Worm (Caenorhabditis elegans): ENCODE results near the gene F56C4.4.

The F56C4.4 gene

ce11 chrIV:10630953-10631554 lies at the start of gene F56C4.4:
TSS of gene F56C4.4 (minus strand) at chrIV:10631267.
- TF ChIP-seq hmbx-1 (tag; optimal IDR thresholded peaks at IDR 0.05) (no peak), tbx-11 (GFP tag; IDR thresholded peaks at IDR 0.05) (no peak), ceh-13 (GFP tag; optimal IDR thresholded peaks at IDR 0.05) (no peak), flt-1 (GFP tag; IDR thresholded peaks at IDR 0.05) (no peak), ama-1 (optimal IDR thresholded peaks at IDR 0.05) (no peak), hmg-4 (GFP tag; optimal IDR thresholded peaks at IDR 0.05) (no peak), tbx-37 (GFP tag; conservative IDR thresholded peaks at IDR 0.05) (no peak), scrt-1 (GFP tag; IDR thresholded peaks at IDR 0.05) (no peak), ets-7 (tag; optimal IDR thresholded peaks at IDR 0.05) (no peak), F13C5.2 (tag; optimal IDR thresholded peaks at IDR 0.05) (no peak), aly-1 (tag; optimal IDR thresholded peaks at IDR 0.05) (no peak), B0310.2 (tag; optimal IDR thresholded peaks at IDR 0.05) (no peak)

ce11 chrIV:10680379-10680778 lies 49.3 kb upstream of the F56C4.4 start, which contains the start of gene K08C7.4:
TSS of gene K08C7.4 (minus strand) at chrIV:10680479.
- TF ChIP-seq ceh-36 (tag; optimal IDR thresholded peaks at IDR 0.05), result no peak
- no peak for TF ChIP-seq ets-7 (tag; optimal IDR thresholded peaks at IDR 0.05)
- no peak for TF ChIP-seq scrt-1 (GFP tag; IDR thresholded peaks at IDR 0.05)
- TF ChIP-seq tbx-11 (GFP tag; IDR thresholded peaks at IDR 0.05), result no peak
- TF ChIP-seq tra-4 (tag; optimal IDR thresholded peaks at IDR 0.05), result no peak
- TF ChIP-seq flt-1 (GFP tag; IDR thresholded peaks at IDR 0.05), result no peak
- no peak for TF ChIP-seq pes-1 (GFP tag; IDR thresholded peaks at IDR 0.05)
- TF ChIP-seq F13C5.2 (tag; optimal IDR thresholded peaks at IDR 0.05), result no peak
- TF ChIP-seq hmbx-1 (tag; optimal IDR thresholded peaks at IDR 0.05), result no peak
- TF ChIP-seq hmg-4 (GFP tag; optimal IDR thresholded peaks at IDR 0.05), result no peak
- no peak for TF ChIP-seq ceh-13 (GFP tag; optimal IDR thresholded peaks at IDR 0.05)
- TF ChIP-seq ama-1 (optimal IDR thresholded peaks at IDR 0.05), result no peak
- no peak for TF ChIP-seq sea-1 (GFP tag; conservative IDR thresholded peaks at IDR 0.05)
- no peak for TF ChIP-seq hnd-1 (tag; optimal IDR thresholded peaks at IDR 0.05)
- no peak for TF ChIP-seq tbx-37 (GFP tag; conservative IDR thresholded peaks at IDR 0.05)

- TF ChIP-seq ceh-13 (GFP tag; optimal IDR thresholded peaks at IDR 0.05) (no peak), pes-1 (GFP tag; IDR thresholded peaks at IDR 0.05) (no peak), F13C5.2 (tag; optimal IDR thresholded peaks at IDR 0.05) (no peak), hmg-4 (GFP tag; optimal IDR thresholded peaks at IDR 0.05) (no peak), ets-7 (tag; optimal IDR thresholded peaks at IDR 0.05) (no peak), flt-1 (GFP tag; IDR thresholded peaks at IDR 0.05) (no peak), hmbx-1 (tag; optimal IDR thresholded peaks at IDR 0.05) (no peak), tbx-11 (GFP tag; IDR thresholded peaks at IDR 0.05) (no peak), B0310.2 (tag; optimal IDR thresholded peaks at IDR 0.05) (no peak), scrt-1 (GFP tag; IDR thresholded peaks at IDR 0.05) (no peak), ama-1 (optimal IDR thresholded peaks at IDR 0.05) (no peak), sea-1 (GFP tag; conservative IDR thresholded peaks at IDR 0.05) (no peak), tra-4 (tag; optimal IDR thresholded peaks at IDR 0.05) (no peak), tbx-37 (GFP tag; conservative IDR thresholded peaks at IDR 0.05) (no peak), aly-1 (tag; optimal IDR thresholded peaks at IDR 0.05) (no peak), hnd-1 (tag; optimal IDR thresholded peaks at IDR 0.05) (no peak), ceh-36 (tag; optimal IDR thresholded peaks at IDR 0.05) (no peak)
These were observed 37.5 kb upstream of the F56C4.4 start for ce11 chrIV:10668561-10668960.

- TF ChIP-seq sea-1 (GFP tag; conservative IDR thresholded peaks at IDR 0.05), result no peak
- no peak for TF ChIP-seq hmbx-1 (tag; optimal IDR thresholded peaks at IDR 0.05)
- TF ChIP-seq ceh-13 (GFP tag; optimal IDR thresholded peaks at IDR 0.05), result no peak
- TF ChIP-seq aly-1 (tag; optimal IDR thresholded peaks at IDR 0.05), result no peak
- no peak for TF ChIP-seq hmg-4 (GFP tag; optimal IDR thresholded peaks at IDR 0.05)
- TF ChIP-seq F13C5.2 (tag; optimal IDR thresholded peaks at IDR 0.05), result no peak
- TF ChIP-seq ceh-36 (tag; optimal IDR thresholded peaks at IDR 0.05), result no peak
- TF ChIP-seq B0310.2 (tag; optimal IDR thresholded peaks at IDR 0.05), result no peak
- no peak for TF ChIP-seq scrt-1 (GFP tag; IDR thresholded peaks at IDR 0.05)
- no peak for TF ChIP-seq tbx-37 (GFP tag; conservative IDR thresholded peaks at IDR 0.05)
- TF ChIP-seq ets-7 (tag; optimal IDR thresholded peaks at IDR 0.05), result no peak
- TF ChIP-seq ama-1 (optimal IDR thresholded peaks at IDR 0.05), result no peak
- no peak for TF ChIP-seq hnd-1 (tag; optimal IDR thresholded peaks at IDR 0.05)
- no peak for TF ChIP-seq flt-1 (GFP tag; IDR thresholded peaks at IDR 0.05)
- no peak for TF ChIP-seq tbx-11 (GFP tag; IDR thresholded peaks at IDR 0.05)
- TF ChIP-seq tra-4 (tag; optimal IDR thresholded peaks at IDR 0.05), result no peak
- TF ChIP-seq pes-1 (GFP tag; IDR thresholded peaks at IDR 0.05), result no peak
These were observed 35.5 kb upstream of the F56C4.4 start, which contains the start of gene epi-1 for ce11 chrIV:10666523-10666922. TSS of gene epi-1 (plus strand) at chrIV:10666823.

- TF ChIP-seq B0310.2 (tag; optimal IDR thresholded peaks at IDR 0.05) (no peak), hmbx-1 (tag; optimal IDR thresholded peaks at IDR 0.05) (no peak)
These were observed 33.1 kb upstream of the F56C4.4 start, which contains the start of gene K08C7.7 for ce11 chrIV:10664134-10664533. TSS of gene K08C7.7 (plus strand) at chrIV:10664434.

- TF ChIP-seq tbx-37 (GFP tag; conservative IDR thresholded peaks at IDR 0.05) (no peak), flt-1 (GFP tag; IDR thresholded peaks at IDR 0.05) (no peak), B0310.2 (tag; optimal IDR thresholded peaks at IDR 0.05) (no peak), tra-4 (tag; optimal IDR thresholded peaks at IDR 0.05) (no peak), scrt-1 (GFP tag; IDR thresholded peaks at IDR 0.05) (no peak), hmg-4 (GFP tag; optimal IDR thresholded peaks at IDR 0.05) (no peak), ets-7 (tag; optimal IDR thresholded peaks at IDR 0.05) (no peak), ceh-13 (GFP tag; optimal IDR thresholded peaks at IDR 0.05) (no peak), F13C5.2 (tag; optimal IDR thresholded peaks at IDR 0.05) (no peak), aly-1 (tag; optimal IDR thresholded peaks at IDR 0.05) (no peak), pes-1 (GFP tag; IDR thresholded peaks at IDR 0.05) (no peak)
These were observed 30.7 kb upstream of the F56C4.4 start, which contains the start of gene fmo-1 for ce11 chrIV:10661760-10662159. TSS of gene fmo-1 (plus strand) at chrIV:10661857.

ce11 chrIV:10661072-10661471 lies 30.0 kb upstream of the F56C4.4 start:
- no peak for TF ChIP-seq hmbx-1 (tag; optimal IDR thresholded peaks at IDR 0.05)
- no peak for TF ChIP-seq F13C5.2 (tag; optimal IDR thresholded peaks at IDR 0.05)
- no peak for TF ChIP-seq hmg-4 (GFP tag; optimal IDR thresholded peaks at IDR 0.05)
- TF ChIP-seq B0310.2 (tag; optimal IDR thresholded peaks at IDR 0.05), result no peak
- no peak for TF ChIP-seq tra-4 (tag; optimal IDR thresholded peaks at IDR 0.05)
- TF ChIP-seq ets-7 (tag; optimal IDR thresholded peaks at IDR 0.05), result no peak
- no peak for TF ChIP-seq hnd-1 (tag; optimal IDR thresholded peaks at IDR 0.05)
- TF ChIP-seq ama-1 (optimal IDR thresholded peaks at IDR 0.05), result no peak
- no peak for TF ChIP-seq ceh-36 (tag; optimal IDR thresholded peaks at IDR 0.05)
- TF ChIP-seq tbx-37 (GFP tag; conservative IDR thresholded peaks at IDR 0.05), result no peak
